Fruit fly (Drosophila melanogaster): ENCODE measurements around the gene bai.

bai gene

DNA sequence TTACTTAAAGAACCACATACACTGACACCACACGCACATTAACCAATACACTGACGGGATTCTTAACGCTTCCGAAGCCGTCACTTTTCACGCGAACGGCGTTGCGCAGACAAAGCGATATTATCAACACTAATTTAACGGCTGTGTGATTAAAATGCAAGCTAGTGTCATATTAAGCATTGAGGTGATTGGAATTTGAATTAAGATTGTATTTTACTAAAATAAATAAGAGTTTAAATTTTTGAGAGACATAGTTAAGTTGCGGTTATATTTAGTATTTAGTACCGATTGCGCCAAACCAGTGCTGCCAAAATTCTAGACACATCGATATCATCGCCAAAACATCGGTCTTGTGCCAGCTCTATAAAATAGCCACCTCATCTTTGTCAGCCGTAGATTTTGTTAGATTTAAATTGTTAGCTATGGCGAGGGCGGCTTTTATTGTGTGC, at the start of gene bai, which contains the start of gene Ythdf:
Gene bai, plus strand, starts transcription at position 347 of the 449 bp plus-strand sequence.
Gene Ythdf, minus strand, starts transcription at position 222 of the 449 bp plus-strand sequence.
- no peak for TF ChIP-seq noc (tag; optimal IDR thresholded peaks at IDR 0.05)

DNA sequence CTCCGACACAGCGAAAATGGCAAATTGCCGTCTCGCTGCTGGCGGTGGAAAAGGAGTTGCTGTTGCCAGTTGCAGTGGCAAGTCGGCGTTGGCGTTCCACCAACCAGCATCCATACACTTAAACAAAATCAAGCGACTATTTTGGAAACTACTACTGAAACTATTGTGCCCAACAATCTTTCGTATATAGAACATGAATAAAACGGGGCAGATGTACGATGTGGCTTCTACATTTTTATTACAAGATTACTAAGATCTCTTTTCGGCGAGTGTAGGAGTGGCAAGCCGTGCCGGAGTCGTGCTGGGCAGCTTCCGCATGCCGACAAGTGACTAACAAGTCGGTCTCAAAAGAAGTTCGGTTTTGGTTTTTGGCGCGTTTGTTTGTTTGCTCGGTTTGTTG, 42.7 kb upstream of the bai start:
- TF ChIP-seq noc (tag; optimal IDR thresholded peaks at IDR 0.05), result no peak

- no peak for TF ChIP-seq noc (tag; optimal IDR thresholded peaks at IDR 0.05)
These were observed 41.9 kb upstream of the bai start for dm6 chr3R:24997287-24997686.

dm6 chr3R:24999575-24999974, 39.6 kb upstream of the bai start:
- no peak for TF ChIP-seq noc (tag; optimal IDR thresholded peaks at IDR 0.05)

DNA sequence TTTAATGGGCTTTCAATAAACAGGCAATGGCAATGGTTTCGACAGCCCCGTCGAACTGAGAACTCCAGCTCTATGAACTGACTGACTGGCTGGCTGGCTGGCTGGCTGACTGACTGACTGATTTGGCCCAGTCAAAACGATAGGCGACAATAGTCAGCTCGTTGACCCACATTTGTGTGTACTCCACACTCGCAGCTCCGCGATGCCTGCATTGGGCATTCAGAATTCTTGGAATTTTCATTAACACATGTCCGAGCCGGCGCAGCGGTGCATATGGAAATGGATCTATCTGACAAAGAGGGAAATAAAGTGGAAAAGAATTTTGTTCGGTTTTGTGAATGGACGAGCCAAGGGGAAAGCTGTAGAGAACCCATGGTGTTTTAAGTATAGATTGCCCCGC, 36.9 kb upstream of the bai start:
- TF ChIP-seq noc (tag; optimal IDR thresholded peaks at IDR 0.05), result no peak

dm6 chr3R:25004064-25004463, 35.1 kb upstream of the bai start:
- TF ChIP-seq noc (tag; optimal IDR thresholded peaks at IDR 0.05), result no peak

DNA sequence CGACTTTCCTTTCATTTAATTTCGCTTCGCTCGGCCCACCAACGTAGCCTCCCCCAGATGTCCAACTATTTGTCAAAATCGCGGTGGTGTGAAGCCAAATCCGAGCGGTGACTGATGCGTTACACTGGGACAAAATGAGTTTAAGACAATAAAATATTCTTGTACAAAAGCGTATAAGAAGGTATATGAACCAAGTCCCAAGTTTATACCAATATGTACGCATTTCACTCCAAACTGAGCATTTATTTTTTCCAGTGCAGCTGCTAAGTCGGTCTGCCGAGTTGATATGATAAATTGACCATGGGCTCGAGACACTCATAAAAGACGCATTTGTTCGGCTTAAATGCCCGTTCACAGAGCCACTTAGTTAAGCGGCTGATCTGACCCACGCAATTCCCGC, 34.4 kb upstream of the bai start:
- TF ChIP-seq noc (tag; optimal IDR thresholded peaks at IDR 0.05), result no peak

dm6 chr3R:25005748-25006147, 33.4 kb upstream of the bai start:
- TF ChIP-seq noc (tag; optimal IDR thresholded peaks at IDR 0.05), result no peak

DNA sequence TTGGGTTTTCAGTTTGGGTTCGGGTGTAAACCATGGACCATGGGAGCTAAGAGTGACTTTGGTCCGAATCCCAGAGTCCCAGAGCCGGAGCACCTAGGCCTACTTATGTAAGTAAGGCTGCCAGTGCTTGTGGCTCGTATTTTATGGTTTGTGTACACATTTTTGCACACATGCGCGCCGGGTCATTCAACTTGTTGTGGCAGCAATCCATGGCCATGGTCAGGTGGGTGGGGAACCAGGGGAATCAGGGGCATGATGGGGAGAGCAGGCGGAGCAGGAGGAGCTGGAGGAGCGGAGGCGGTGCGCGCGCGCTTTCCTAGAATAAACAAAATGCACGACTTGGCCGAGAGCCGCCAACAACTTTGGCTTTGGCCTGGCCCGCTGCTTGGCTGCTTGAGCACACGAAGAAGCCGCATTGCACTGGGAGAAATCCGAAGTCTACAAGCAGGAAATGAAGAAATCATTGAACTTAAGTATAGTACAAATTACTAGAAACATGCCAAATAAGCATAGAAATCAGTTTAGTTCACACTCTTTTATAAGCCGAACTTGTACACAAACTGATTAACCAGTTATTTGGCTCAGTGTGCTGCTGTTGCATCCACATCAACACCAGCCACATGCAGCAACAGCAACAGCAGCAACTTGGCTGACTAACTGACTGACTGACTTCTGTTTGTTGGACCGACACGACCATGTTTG, 29.3 kb upstream of the bai start:
- no peak for TF ChIP-seq noc (tag; optimal IDR thresholded peaks at IDR 0.05)

DNA sequence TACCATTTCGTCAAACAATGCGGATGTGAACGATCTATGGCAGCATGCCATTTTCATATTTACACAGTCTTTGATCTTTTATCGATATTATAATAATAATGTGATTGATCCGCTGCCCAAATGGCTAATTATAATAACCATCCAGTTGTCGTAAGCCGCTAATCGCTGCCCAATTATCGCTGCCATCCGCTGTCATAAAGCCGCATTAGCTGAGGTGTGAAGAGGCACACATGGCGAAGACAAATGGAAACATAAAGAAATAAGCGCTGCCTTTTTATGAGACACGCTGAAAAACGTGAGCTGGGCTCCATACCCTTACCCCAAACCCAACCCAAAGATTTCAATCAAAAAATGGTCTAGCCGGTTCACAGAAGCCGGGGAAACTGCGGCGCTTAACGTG, 27.2 kb upstream of the bai start:
- TF ChIP-seq noc (tag; optimal IDR thresholded peaks at IDR 0.05), result no peak

DNA sequence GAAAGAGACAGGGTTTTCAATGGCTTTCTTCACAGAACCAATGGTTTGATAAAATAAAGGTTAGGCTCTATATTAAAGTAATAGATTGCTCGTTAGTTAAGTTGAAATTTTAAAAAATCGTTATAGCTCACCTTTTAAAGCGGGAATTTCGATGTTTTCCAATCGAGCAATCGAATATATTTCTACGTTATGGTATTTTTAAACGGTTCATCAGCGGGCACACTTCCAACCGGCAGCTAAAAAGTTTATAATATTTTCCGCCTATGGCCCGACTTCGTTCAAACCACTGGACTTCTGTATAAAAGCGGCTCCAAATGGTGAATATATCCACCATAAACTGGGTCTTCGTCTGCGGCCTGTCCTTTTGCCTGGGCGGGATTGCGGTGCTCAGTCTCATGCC, 16.1 kb upstream of the bai start, which contains the start of gene beta4GalT7:
Gene beta4GalT7, plus strand, starts transcription at position 201 of the 400 bp plus-strand sequence.
- no peak for TF ChIP-seq noc (tag; optimal IDR thresholded peaks at IDR 0.05)

DNA sequence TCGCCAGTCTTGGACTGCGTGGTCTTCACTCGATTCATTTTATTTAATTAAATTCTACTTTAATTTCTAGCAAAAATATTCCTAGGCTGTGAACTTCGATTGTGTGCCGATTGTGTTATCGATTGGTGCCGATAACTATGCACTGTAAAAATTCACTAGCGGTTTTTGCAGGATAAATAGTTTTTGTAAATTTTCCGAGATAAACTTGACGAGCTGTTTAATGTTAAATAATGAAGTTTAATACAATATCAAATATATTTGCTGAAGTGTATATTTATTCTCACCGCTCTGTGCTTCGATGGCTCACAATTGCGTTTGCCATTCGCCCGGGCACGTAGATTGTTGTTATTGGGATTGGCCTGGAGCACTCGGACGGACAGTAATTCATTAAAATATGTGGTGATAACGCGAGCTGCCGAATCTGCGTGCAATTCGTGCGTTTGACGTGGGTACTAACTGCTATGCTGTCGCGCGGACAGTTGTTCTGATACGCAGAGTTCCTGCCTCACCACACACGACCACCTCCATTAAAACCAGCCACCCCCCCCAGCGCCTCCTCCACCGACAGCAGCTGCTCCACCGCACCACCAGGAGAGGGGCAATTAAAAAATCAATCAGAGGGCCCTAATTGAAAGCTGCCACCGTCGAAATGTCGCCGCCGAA, 14.1 kb upstream of the bai start, which contains the start of the genes EMC6 and Hr96:
Gene EMC6, minus strand, starts transcription at position 123 of the 663 bp plus-strand sequence.
Gene Hr96, plus strand, starts transcription at position 341 of the 663 bp plus-strand sequence.
- peak; percentile 91 for TF ChIP-seq noc (tag; optimal IDR thresholded peaks at IDR 0.05)

dm6 chr3R:25027281-25028219, 11.6 kb upstream of the bai start:
- TF ChIP-seq noc (tag; optimal IDR thresholded peaks at IDR 0.05), result peak; percentile 92

- no peak for TF ChIP-seq noc (tag; optimal IDR thresholded peaks at IDR 0.05)
These were observed 6.5 kb upstream of the bai start for dm6 chr3R:25032686-25033085.

DNA sequence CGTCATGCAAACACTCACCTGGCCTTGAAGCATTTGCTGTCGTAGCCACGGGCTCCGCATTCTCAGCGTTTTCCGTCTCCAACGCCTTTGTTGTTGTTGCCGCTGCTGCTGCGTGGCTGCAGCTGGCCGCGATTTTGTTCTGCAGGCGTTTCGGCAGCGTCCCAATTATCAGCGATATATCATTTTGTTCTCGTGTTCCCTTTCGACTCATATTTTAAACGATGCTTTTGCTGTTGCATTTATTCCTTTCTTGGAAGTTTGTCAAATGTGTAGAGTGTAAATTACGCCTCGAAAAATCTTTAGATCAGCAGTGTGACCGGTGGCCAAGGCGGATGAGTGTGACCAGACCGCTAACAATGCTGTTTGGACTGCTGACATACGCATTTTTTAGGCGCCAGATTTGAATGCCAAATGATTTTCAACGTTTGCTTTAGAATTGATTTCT, 6.0 kb upstream of the bai start, which contains the start of gene Smg6:
Gene Smg6, minus strand, starts transcription at position 324 of the 445 bp plus-strand sequence.
- TF ChIP-seq noc (tag; optimal IDR thresholded peaks at IDR 0.05), result no peak

DNA sequence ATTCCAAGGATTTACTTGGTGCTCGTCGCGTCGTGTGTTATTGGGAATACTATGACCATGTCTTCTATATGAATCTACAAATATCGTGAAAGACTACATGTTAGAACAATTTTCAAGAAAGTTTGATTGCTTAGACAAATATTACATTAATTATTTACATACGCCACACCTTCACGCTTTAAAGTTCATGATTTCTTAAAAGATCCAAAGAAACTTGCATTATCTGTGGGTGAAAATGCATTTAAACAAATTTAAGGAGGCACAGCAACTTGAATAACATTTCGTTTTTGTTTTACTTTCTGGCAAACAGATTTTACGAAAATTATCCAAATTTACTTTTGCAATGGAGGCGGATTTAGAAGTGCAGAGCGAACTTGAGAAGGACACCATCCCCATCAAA, 2.5 kb upstream of the bai start, which contains the start of gene CG31115:
Gene CG31115, plus strand, starts transcription at position 301 of the 400 bp plus-strand sequence.
- TF ChIP-seq noc (tag; optimal IDR thresholded peaks at IDR 0.05), result no peak

Measured in whole organism, larva.